Worm (Caenorhabditis elegans) whole organism, young adult: Measurements from ENCODE around the gene F38A5.2.
"Not testable (repeated sequence)": the region's sequence is repeated elsewhere in the genome, so short reads cannot be mapped to it uniquely, and the experiment has no call there.

Experiments used
- attf-5 ChIP-seq: fragments of 200-800 bp; sonication (Bioruptor generic); optimal IDR thresholded peaks from 2 replicates; lab custom pipeline; 2018; ENCODE audit warnings: mild to moderate bottlenecking, missing genetic modification characterization, missing compliant biosample characterization
- cebp-2 ChIP-seq: fragments of 200-800 bp; sonication (Bioruptor generic); IDR thresholded peaks from 2 replicates; pipeline ENCODE4 v1.3.6; 2022; ENCODE audit warnings: missing genetic modification characterization, missing compliant biosample characterization
- unc-62 ChIP-seq: fragments of 150-350 bp; optimal IDR thresholded peaks from 2 replicates; lab custom pipeline; 2014; ENCODE audit warnings: missing biosample characterization, missing genetic modification reagents, missing genetic modification characterization

- TF ChIP-seq unc-62; attf-5 (GFP tag; lab: Kevin White, UChicago); cebp-2 (GFP tag; lab: Robert Waterston, UW): not testable (repeated sequence)
Observed at ce11 chrIV:6597918-6598317, 12.7 kb upstream of the F38A5.2 start, which contains the start of gene nspb-4.
